Fruit fly (Drosophila melanogaster): ENCODE measurements around the gene CG31717.

Gene CG31717

DNA sequence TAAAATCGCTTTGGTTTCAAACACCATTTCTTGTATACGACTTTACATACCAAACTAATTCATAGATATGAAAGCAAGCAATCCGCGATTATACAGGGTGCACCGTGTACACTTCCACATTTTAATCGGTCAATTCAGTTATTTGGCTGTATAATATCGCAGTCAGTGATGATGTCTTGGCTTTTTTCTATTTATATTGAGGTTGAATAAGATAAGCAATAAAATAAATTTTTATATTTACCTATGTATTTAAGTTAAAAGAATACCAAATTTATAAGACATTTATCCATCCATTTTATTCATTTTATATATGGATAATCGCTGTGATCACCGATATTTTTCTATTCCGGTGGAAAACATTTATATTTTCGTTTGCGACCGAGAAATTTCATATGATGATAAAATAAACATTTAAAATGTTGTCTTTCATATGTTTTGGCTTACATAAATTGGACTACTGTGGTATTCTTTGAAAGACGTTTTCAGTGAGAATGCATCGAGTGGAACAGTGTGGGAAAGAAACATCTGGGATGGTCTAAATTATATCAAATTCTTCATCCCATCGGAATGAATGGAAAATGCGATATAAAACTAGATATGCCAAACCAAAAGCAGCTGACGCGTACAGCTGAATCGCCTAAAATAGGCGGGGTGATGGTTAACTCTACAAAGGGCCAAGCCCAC is 23.7 kb upstream of the CG31717 start, which contains the start of gene CG5708:
CG5708 (minus strand) TSS at position 85 of the 684 bp plus-strand sequence.
- TF ChIP-seq CG32264 (GFP tag; optimal IDR thresholded peaks at IDR 0.05): no peak
- TF ChIP-seq rgr (GFP tag; optimal IDR thresholded peaks at IDR 0.05): peak; percentile 15
- TF ChIP-seq sage (GFP tag; optimal IDR thresholded peaks at IDR 0.05): peak; percentile 26
- TF ChIP-seq Rel (GFP tag; optimal IDR thresholded peaks at IDR 0.05): no peak
- peak; percentile 41 for TF ChIP-seq Rel (tag; optimal IDR thresholded peaks at IDR 0.05)
- no peak for TF ChIP-seq dsf (GFP tag; optimal IDR thresholded peaks at IDR 0.05; ENCODE audit: borderline replicate concordance)
- peak; percentile 22 for TF ChIP-seq Hnf4 (GFP tag; optimal IDR thresholded peaks at IDR 0.05)
- TF ChIP-seq Myc (optimal IDR thresholded peaks at IDR 0.05): peak; percentile 82
- TF ChIP-seq N (GFP tag; optimal IDR thresholded peaks at IDR 0.05): no peak
- no peak for TF ChIP-seq Dfd (GFP tag; optimal IDR thresholded peaks at IDR 0.05)
- no peak for TF ChIP-seq Vsx2 (GFP tag; optimal IDR thresholded peaks at IDR 0.05; ENCODE audit: partially characterized antibody)
- no peak for TF ChIP-seq dmrt93B (GFP tag; optimal IDR thresholded peaks at IDR 0.05)
- TF ChIP-seq Sp1 (GFP tag; optimal IDR thresholded peaks at IDR 0.05): peak; percentile 11
- peak; percentile 80 for TF ChIP-seq woc (GFP tag; optimal IDR thresholded peaks at IDR 0.05)

DNA sequence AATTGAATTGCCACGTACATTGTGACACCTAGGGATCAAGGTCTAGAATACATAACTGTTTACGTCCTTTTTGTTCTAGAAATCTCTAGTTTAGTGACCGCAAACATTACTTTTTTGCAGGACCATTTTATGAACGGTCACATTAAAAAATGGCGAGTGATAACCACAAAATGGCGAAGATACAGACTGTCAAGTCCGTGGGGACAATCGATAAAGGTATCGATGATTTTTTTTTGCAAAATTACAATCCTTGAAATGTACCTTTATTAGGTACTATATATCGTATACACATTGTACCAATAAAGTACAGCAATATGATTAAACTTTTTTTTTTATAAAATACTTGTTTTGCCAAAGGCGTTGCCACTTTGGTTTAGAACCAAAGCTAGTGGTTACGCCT is 20.1 kb upstream of the CG31717 start:
- no peak for TF ChIP-seq Hr78 (GFP tag; optimal IDR thresholded peaks at IDR 0.05)
- TF ChIP-seq jim (GFP tag; optimal IDR thresholded peaks at IDR 0.05): no peak
- no peak for TF ChIP-seq HLH106 (tag; optimal IDR thresholded peaks at IDR 0.05)
- no peak for TF ChIP-seq tai (GFP tag; optimal IDR thresholded peaks at IDR 0.05)
- TF ChIP-seq Dfd (GFP tag; optimal IDR thresholded peaks at IDR 0.05): no peak
- TF ChIP-seq Sp1 (GFP tag; optimal IDR thresholded peaks at IDR 0.05): no peak
- no peak for TF ChIP-seq sv (GFP tag; optimal IDR thresholded peaks at IDR 0.05)
- TF ChIP-seq Hnf4 (GFP tag; optimal IDR thresholded peaks at IDR 0.05): no peak
- no peak for TF ChIP-seq dsf (GFP tag; optimal IDR thresholded peaks at IDR 0.05; ENCODE audit: borderline replicate concordance)
- no peak for TF ChIP-seq br (GFP tag; optimal IDR thresholded peaks at IDR 0.05)
- no peak for TF ChIP-seq Myc (optimal IDR thresholded peaks at IDR 0.05)
- TF ChIP-seq Jra (GFP tag; optimal IDR thresholded peaks at IDR 0.05): no peak
- no peak for TF ChIP-seq dl (GFP tag; optimal IDR thresholded peaks at IDR 0.05; ENCODE audit: insufficient read depth in 1 of 2, partially characterized antibody in 2 of 2)
- no peak for TF ChIP-seq lola (GFP tag; optimal IDR thresholded peaks at IDR 0.05)
- TF ChIP-seq sage (GFP tag; optimal IDR thresholded peaks at IDR 0.05): no peak
- no peak for TF ChIP-seq woc (GFP tag; optimal IDR thresholded peaks at IDR 0.05)

DNA sequence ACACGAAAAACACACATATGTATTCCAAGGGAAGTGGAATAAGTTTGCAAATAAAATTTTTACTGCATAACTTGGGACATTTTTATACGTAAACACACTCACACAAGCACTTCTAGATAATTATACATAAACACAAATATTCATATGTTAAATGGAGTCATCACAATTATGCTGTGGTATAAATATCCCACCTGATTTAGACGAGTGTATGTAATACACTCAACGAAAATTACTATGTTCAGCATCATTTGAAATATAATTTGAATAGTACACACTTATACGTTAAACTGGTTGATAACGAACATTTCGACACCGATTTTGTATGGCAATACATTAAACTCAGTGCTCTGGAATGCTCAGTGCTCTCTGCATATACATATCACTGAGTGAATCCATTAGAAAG is 19.4 kb upstream of the CG31717 start:
- TF ChIP-seq foxo (GFP tag; optimal IDR thresholded peaks at IDR 0.05) (peak in 1 of 2 experiments; percentile 59), rgr (GFP tag; optimal IDR thresholded peaks at IDR 0.05) (peak; percentile 60), tai (GFP tag; optimal IDR thresholded peaks at IDR 0.05) (peak; percentile 59), ey (GFP tag; optimal IDR thresholded peaks at IDR 0.05) (peak; percentile 28), Hr83 (GFP tag; optimal IDR thresholded peaks at IDR 0.05; ENCODE audit: poor library complexity, severe bottlenecking) (peak; percentile 40), pan (optimal IDR thresholded peaks at IDR 0.05) (no peak), h (GFP tag; optimal IDR thresholded peaks at IDR 0.05) (peak; percentile 66), fru (GFP tag; optimal IDR thresholded peaks at IDR 0.05) (peak; percentile 55), GATAd (GFP tag; optimal IDR thresholded peaks at IDR 0.05) (no peak), psq (GFP tag; optimal IDR thresholded peaks at IDR 0.05) (peak; percentile 32), Sp1 (GFP tag; optimal IDR thresholded peaks at IDR 0.05) (peak; percentile 1), HLH106 (tag; optimal IDR thresholded peaks at IDR 0.05) (peak; percentile 19), Hnf4 (GFP tag; optimal IDR thresholded peaks at IDR 0.05) (peak; percentile 22), brk (GFP tag; optimal IDR thresholded peaks at IDR 0.05) (peak; percentile 43), usp (GFP tag; optimal IDR thresholded peaks at IDR 0.05) (no peak), Abd-B (GFP tag; optimal IDR thresholded peaks at IDR 0.05) (no peak), OdsH (GFP tag; optimal IDR thresholded peaks at IDR 0.05) (peak; percentile 18)

DNA sequence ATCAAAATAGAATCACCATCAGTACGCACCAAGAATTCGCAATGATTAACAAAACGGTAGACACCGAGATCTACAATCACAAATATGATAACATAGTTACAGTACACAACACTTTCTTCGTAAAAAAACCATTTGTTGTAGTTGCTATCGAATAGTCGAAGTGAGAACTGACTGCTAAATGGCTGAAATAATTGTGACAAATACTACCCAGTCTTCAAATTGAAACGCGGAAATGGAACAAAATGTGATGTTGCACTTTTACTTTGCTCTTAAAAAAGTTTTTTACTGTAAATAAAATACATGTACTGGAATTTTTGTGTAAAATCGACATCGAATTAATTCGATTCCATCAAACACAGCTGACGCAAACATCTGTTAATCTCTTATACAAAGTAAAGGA is 19.0 kb upstream of the CG31717 start, which contains the start of gene ova:
ova (minus strand) TSS at position 183 of the 400 bp plus-strand sequence.
- TF ChIP-seq Rel (GFP tag; optimal IDR thresholded peaks at IDR 0.05) (no peak), Rel (tag; optimal IDR thresholded peaks at IDR 0.05) (no peak), usp (GFP tag; optimal IDR thresholded peaks at IDR 0.05) (no peak)

All from whole organism, wandering third instar larva.